Worm (Caenorhabditis elegans): ENCODE measurements around the gene srw-69.

The srw-69 gene

DNA sequence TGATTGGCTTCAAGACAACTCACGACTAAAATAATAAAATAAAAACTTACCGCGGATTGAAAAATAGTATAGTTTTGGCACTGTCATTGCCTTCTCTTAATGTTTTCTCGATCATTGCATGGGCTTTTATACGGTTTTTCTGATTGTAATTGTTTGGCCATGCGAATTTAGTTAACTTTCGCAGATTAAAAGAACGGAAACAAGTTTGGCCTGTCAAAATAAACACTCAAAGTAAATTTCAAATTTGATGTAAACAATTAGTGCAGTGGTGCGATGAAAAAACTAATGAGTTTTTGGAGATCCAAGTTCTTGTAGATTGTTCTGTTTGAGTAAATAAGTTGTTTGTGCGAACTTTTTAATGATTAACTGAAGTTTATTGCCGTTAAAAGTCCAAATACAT, 29.6 kb downstream of the srw-69 start, which contains the start of gene gst-41:
TSS of gene gst-41 (minus strand) at position 101 of the 400 bp plus-strand sequence.
- no peak for TF ChIP-seq ref-1 (GFP tag; conservative IDR thresholded peaks at IDR 0.05)
- TF ChIP-seq cog-1 (tag; optimal IDR thresholded peaks at IDR 0.05): no peak
- no peak for TF ChIP-seq med-1 (GFP tag; optimal IDR thresholded peaks at IDR 0.05; ENCODE audit: insufficient read depth)
- no peak for TF ChIP-seq tab-1 (GFP tag; IDR thresholded peaks at IDR 0.05)
- TF ChIP-seq ztf-23 (GFP tag; IDR thresholded peaks at IDR 0.05): no peak
- TF ChIP-seq ztf-29 (GFP tag; IDR thresholded peaks at IDR 0.05): no peak
- TF ChIP-seq flt-1 (GFP tag; IDR thresholded peaks at IDR 0.05): no peak
- no peak for TF ChIP-seq T22C8.4 (GFP tag; IDR thresholded peaks at IDR 0.05)
- TF ChIP-seq klf-2 (GFP tag; conservative IDR thresholded peaks at IDR 0.05): no peak

DNA sequence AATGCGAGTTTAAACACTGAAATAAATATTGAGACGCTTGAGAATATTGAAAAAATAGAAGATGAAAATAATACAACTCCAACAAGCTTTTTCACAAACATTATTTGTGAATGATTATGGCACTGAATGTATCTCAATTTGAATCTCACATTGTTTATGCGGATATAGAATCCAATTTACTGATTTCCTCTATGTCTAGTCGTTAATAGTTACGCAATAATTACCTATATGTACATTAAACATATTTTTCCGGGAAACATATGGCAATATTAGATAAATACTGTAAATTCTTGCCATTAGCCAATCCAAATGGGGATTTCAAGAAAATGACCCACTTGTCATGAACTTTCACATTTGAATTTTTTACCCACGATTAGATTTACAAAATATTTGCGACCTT, 33.4 kb downstream of the srw-69 start, which contains the start of gene srx-9:
TSS of gene srx-9 (minus strand) at position 101 of the 400 bp plus-strand sequence.
- TF ChIP-seq tab-1 (GFP tag; IDR thresholded peaks at IDR 0.05) (no peak), ztf-23 (GFP tag; IDR thresholded peaks at IDR 0.05) (no peak), flt-1 (GFP tag; IDR thresholded peaks at IDR 0.05) (no peak), cog-1 (tag; optimal IDR thresholded peaks at IDR 0.05) (no peak), ztf-29 (GFP tag; IDR thresholded peaks at IDR 0.05) (no peak), med-1 (GFP tag; optimal IDR thresholded peaks at IDR 0.05; ENCODE audit: insufficient read depth) (no peak), klf-2 (GFP tag; conservative IDR thresholded peaks at IDR 0.05) (no peak), T22C8.4 (GFP tag; IDR thresholded peaks at IDR 0.05) (no peak), ref-1 (GFP tag; conservative IDR thresholded peaks at IDR 0.05) (no peak)

DNA sequence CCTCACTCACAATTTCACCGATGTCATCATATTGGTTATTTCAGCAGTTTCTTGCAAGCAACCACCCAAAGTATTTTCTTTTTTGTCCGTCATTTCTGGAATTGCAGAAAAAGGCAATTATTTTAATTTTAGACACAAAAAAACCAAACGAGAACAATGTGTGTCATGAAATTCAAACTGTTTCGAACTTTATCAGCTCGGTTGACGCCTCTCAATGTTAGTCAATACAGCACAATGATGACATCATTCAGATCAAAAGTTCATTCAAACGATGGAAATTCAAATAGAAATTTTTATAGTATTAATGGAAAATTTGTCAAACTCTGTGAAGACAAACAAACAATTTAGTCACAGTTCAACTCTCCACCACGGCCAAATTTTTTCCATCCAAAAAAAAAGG, 36.8 kb downstream of the srw-69 start, which contains the start of gene fbxa-105:
TSS of gene fbxa-105 (minus strand) at position 97 of the 400 bp plus-strand sequence.
- TF ChIP-seq flt-1 (GFP tag; IDR thresholded peaks at IDR 0.05) (no peak), klf-2 (GFP tag; conservative IDR thresholded peaks at IDR 0.05) (no peak), tab-1 (GFP tag; IDR thresholded peaks at IDR 0.05) (no peak), cog-1 (tag; optimal IDR thresholded peaks at IDR 0.05) (no peak), med-1 (GFP tag; optimal IDR thresholded peaks at IDR 0.05; ENCODE audit: insufficient read depth) (no peak), T22C8.4 (GFP tag; IDR thresholded peaks at IDR 0.05) (no peak)

DNA sequence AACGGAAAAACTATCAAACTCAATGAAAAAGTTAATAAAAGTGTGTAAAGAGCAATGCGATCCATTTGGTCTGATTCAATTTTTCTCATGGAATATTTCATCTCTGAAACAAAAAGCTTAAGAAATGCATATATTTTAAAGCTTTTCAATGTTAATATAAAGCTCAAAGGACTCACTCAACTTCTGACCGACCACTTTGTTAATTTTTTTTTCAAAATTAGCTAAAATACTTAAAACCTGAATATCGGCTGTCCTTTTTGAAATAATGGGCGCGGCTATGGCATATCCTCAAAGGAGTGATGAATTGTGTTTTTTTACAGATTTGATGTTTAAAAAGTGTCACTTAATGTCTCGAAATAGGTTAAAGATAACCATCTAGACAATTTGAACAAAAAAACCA, 39.0 kb downstream of the srw-69 start, which contains the start of gene C02H6.1:
TSS of gene C02H6.1 (minus strand) at position 101 of the 400 bp plus-strand sequence.
- no peak for TF ChIP-seq ref-1 (GFP tag; conservative IDR thresholded peaks at IDR 0.05)
- TF ChIP-seq klf-2 (GFP tag; conservative IDR thresholded peaks at IDR 0.05): no peak
- no peak for TF ChIP-seq med-1 (GFP tag; optimal IDR thresholded peaks at IDR 0.05; ENCODE audit: insufficient read depth)
- TF ChIP-seq ztf-29 (GFP tag; IDR thresholded peaks at IDR 0.05): no peak
- TF ChIP-seq ztf-23 (GFP tag; IDR thresholded peaks at IDR 0.05): no peak
- TF ChIP-seq T22C8.4 (GFP tag; IDR thresholded peaks at IDR 0.05): no peak
- no peak for TF ChIP-seq cog-1 (tag; optimal IDR thresholded peaks at IDR 0.05)
- TF ChIP-seq flt-1 (GFP tag; IDR thresholded peaks at IDR 0.05): no peak
- no peak for TF ChIP-seq tab-1 (GFP tag; IDR thresholded peaks at IDR 0.05)

DNA sequence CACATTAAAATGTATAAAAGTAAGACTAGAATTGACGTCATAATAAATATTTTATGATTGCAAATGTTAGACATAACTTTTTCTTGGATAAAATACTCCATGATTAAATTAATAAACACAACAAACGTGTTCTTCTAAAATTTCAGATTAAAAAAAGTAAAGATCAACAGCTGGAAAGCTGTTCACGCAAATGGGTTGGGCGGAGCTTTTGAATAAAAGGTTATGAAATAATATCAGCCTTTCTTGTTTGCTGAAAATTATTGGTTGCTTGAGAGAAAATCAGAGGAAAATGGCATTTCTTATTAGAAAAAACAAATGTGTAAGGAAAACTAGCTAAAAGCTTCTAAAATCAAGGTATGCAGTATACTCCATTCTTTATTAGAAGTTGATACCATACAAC, 41.0 kb downstream of the srw-69 start, which contains the start of gene C02H6.3:
TSS of gene C02H6.3 (minus strand) at position 101 of the 400 bp plus-strand sequence.
- no peak for TF ChIP-seq tab-1 (GFP tag; IDR thresholded peaks at IDR 0.05)

DNA sequence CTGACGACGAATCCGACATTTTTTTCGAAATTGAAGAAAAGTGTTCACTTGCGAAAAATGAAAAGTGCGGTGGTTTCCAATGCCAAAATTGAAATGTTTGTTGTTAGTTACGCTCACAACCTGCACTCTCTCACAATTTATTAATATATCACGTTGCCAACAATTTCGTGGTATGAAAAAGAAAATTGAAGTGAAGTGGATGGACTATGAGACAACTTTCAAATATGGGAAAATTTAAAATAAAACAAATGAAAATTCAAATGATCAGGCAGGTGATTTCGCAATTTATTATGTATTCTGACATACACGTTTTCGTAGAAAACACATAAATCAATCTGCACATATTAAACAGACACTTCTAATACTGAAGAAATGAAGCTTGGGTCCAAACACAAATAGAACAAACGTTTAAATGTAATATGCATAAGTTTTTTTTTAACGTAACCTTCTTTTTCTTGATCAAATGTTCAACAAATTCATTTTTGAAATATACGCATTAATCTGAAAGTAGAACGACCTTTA, 42.7 kb downstream of the srw-69 start, which contains the start of gene srp-6:
TSS of gene srp-6 (minus strand) at position 51 of the 522 bp plus-strand sequence.
- no peak for TF ChIP-seq cog-1 (tag; optimal IDR thresholded peaks at IDR 0.05)
- no peak for TF ChIP-seq klf-2 (GFP tag; conservative IDR thresholded peaks at IDR 0.05)
- no peak for TF ChIP-seq med-1 (GFP tag; optimal IDR thresholded peaks at IDR 0.05; ENCODE audit: insufficient read depth)
- TF ChIP-seq ref-1 (GFP tag; conservative IDR thresholded peaks at IDR 0.05): no peak
- TF ChIP-seq ztf-29 (GFP tag; IDR thresholded peaks at IDR 0.05): no peak
- no peak for TF ChIP-seq tab-1 (GFP tag; IDR thresholded peaks at IDR 0.05)
- no peak for TF ChIP-seq flt-1 (GFP tag; IDR thresholded peaks at IDR 0.05)
- no peak for TF ChIP-seq ztf-23 (GFP tag; IDR thresholded peaks at IDR 0.05)
- no peak for TF ChIP-seq T22C8.4 (GFP tag; IDR thresholded peaks at IDR 0.05)

DNA sequence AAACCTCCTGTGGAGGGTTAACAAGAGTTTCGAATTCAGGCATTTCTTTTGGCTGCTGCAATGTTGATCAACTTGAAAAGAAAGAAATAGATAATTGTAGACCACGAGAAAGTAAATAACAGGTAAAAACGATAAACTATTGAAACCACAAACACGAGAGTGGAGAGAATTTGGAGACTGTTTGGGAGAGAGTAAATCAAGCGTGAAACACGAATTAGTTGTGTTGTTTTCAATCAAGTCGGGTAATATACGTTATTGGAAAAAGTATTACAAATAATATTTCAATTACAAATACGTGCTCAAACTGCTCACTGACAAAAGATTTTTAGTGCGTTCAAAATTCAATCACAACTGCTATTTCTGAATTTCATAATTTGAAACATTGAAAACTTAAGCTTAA, 47.8 kb downstream of the srw-69 start, which contains the start of gene C03G6.17:
TSS of gene C03G6.17 (minus strand) at position 101 of the 400 bp plus-strand sequence.
- no peak for TF ChIP-seq T22C8.4 (GFP tag; IDR thresholded peaks at IDR 0.05)

DNA sequence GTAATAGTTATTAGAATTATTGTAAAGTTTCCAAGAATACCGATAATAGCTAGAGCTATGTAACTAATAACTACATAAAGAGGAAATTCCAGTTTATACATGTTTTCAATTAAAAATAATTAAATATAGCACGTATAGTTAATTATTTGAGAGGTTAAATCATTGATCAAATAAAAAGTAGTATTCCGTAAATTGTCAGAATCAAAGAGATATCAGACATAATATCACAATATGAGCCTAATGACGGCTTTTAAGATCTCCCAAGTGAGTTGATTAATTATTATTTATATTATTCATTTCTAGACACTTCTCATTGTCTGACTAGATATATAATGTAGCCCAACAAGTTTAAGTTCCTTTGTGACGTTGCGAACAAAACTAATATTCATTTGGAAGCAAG, 49.4 kb downstream of the srw-69 start, which contains the start of gene srsx-24:
TSS of gene srsx-24 (minus strand) at position 101 of the 400 bp plus-strand sequence.
- TF ChIP-seq T22C8.4 (GFP tag; IDR thresholded peaks at IDR 0.05) (no peak), ztf-29 (GFP tag; IDR thresholded peaks at IDR 0.05) (no peak), ztf-23 (GFP tag; IDR thresholded peaks at IDR 0.05) (no peak), med-1 (GFP tag; optimal IDR thresholded peaks at IDR 0.05; ENCODE audit: insufficient read depth) (no peak), cog-1 (tag; optimal IDR thresholded peaks at IDR 0.05) (no peak), flt-1 (GFP tag; IDR thresholded peaks at IDR 0.05) (no peak), klf-2 (GFP tag; conservative IDR thresholded peaks at IDR 0.05) (no peak), ref-1 (GFP tag; conservative IDR thresholded peaks at IDR 0.05) (no peak), tab-1 (GFP tag; IDR thresholded peaks at IDR 0.05) (no peak)
